Fruit fly (Drosophila melanogaster): ENCODE results near the gene Vps8.

Vps8 gene

DNA sequence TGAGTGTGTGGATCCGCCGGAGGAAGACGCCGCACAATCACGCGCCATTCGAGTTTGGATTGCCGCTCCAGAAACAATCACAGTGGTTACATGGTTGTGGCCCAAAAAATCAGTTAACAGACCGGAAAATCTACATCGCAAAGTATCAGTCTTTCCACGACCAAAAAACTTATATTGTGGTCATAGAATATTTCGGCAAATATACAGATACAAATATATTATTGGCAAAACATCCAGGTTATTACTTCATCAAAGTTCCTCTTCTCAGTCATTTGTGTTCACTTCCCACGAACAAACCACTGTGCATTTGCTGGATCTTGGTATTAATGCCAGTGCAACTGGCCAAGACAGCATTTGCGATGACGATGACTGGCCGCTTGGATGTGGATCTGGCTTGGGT is 37.2 kb downstream of the Vps8 start (continued):
- peak; percentile 72 for TF ChIP-seq Sox14 (GFP tag; optimal IDR thresholded peaks at IDR 0.05)
- TF ChIP-seq fd85E (GFP tag; optimal IDR thresholded peaks at IDR 0.05), result peak; percentile 9
- peak; percentile 24 for TF ChIP-seq CG31627 (GFP tag; optimal IDR thresholded peaks at IDR 0.05)
- TF ChIP-seq Hr38 (GFP tag; optimal IDR thresholded peaks at IDR 0.05), result no peak
- TF ChIP-seq esn (GFP tag; optimal IDR thresholded peaks at IDR 0.05), result peak; percentile 8
- TF ChIP-seq acj6 (GFP tag; optimal IDR thresholded peaks at IDR 0.05), result peak; percentile 39
- TF ChIP-seq Eip75B (GFP tag; optimal IDR thresholded peaks at IDR 0.05), result peak; percentile 53
- TF ChIP-seq CG6276 (GFP tag; optimal IDR thresholded peaks at IDR 0.05), result peak; percentile 62
- peak; percentile 46 for TF ChIP-seq fd59A (GFP tag; optimal IDR thresholded peaks at IDR 0.05)
- TF ChIP-seq CG10631 (GFP tag; optimal IDR thresholded peaks at IDR 0.05), result peak; percentile 64
- TF ChIP-seq Smox (GFP tag; optimal IDR thresholded peaks at IDR 0.05), result peak; percentile 34

- TF ChIP-seq Sox14 (GFP tag; optimal IDR thresholded peaks at IDR 0.05), result no peak
- peak; percentile 22; the same call in 1 of the 3 replicates for TF ChIP-seq CG6163 (GFP tag; IDR thresholded peaks at IDR 0.05)
- TF ChIP-seq CG1621 (tag; optimal IDR thresholded peaks at IDR 0.05), result no peak
- peak; percentile 59; the same call in 2 of the 3 replicates for TF ChIP-seq CG8119 (GFP tag; IDR thresholded peaks at IDR 0.05)
- TF ChIP-seq Smox (GFP tag; optimal IDR thresholded peaks at IDR 0.05), result no peak
- peak; percentile 28 for TF ChIP-seq CG6276 (GFP tag; optimal IDR thresholded peaks at IDR 0.05)
- TF ChIP-seq CG31627 (GFP tag; optimal IDR thresholded peaks at IDR 0.05), result no peak
- peak; percentile 9 for TF ChIP-seq CG10631 (GFP tag; optimal IDR thresholded peaks at IDR 0.05)
- no peak for TF ChIP-seq CG6854 (GFP tag; optimal IDR thresholded peaks at IDR 0.05)
- TF ChIP-seq CG11762 (GFP tag; optimal IDR thresholded peaks at IDR 0.05; ENCODE audit: insufficient read depth), result no peak
- TF ChIP-seq CG3919 (GFP tag; optimal IDR thresholded peaks at IDR 0.05), result no peak
- TF ChIP-seq Blimp-1 (GFP tag; optimal IDR thresholded peaks at IDR 0.05), result no peak
- TF ChIP-seq Met (GFP tag; optimal IDR thresholded peaks at IDR 0.05), result no peak
- TF ChIP-seq acj6 (GFP tag; optimal IDR thresholded peaks at IDR 0.05), result no peak
- TF ChIP-seq cyc (GFP tag; optimal IDR thresholded peaks at IDR 0.05), result no peak
- TF ChIP-seq ss (GFP tag; optimal IDR thresholded peaks at IDR 0.05), result peak; percentile 3 to 4
- no peak for TF ChIP-seq CG16779 (tag; optimal IDR thresholded peaks at IDR 0.05)
- TF ChIP-seq CG10669 (GFP tag; optimal IDR thresholded peaks at IDR 0.05), result no peak
- no peak for TF ChIP-seq OdsH (GFP tag; optimal IDR thresholded peaks at IDR 0.05)
- no peak for TF ChIP-seq fd85E (GFP tag; optimal IDR thresholded peaks at IDR 0.05)
- TF ChIP-seq Hr4 (GFP tag; optimal IDR thresholded peaks at IDR 0.05), result no peak
- no peak for TF ChIP-seq CG4318 (GFP tag; optimal IDR thresholded peaks at IDR 0.05)
- TF ChIP-seq salr (GFP tag; optimal IDR thresholded peaks at IDR 0.05), result peak in 1 of 2 experiments; percentile 3
- TF ChIP-seq dac (GFP tag; optimal IDR thresholded peaks at IDR 0.05), result no peak
- TF ChIP-seq fkh (GFP tag; optimal IDR thresholded peaks at IDR 0.05), result no peak
- no peak for TF ChIP-seq Gug (GFP tag; IDR thresholded peaks at IDR 0.05)
- no peak for TF ChIP-seq spab (GFP tag; optimal IDR thresholded peaks at IDR 0.05)
- TF ChIP-seq Ets21C (GFP tag; optimal IDR thresholded peaks at IDR 0.05), result no peak
- peak; percentile 12 for TF ChIP-seq CG3032 (tag; optimal IDR thresholded peaks at IDR 0.05)
- no peak for TF ChIP-seq achi (GFP tag; optimal IDR thresholded peaks at IDR 0.05)
- TF ChIP-seq Lpt (GFP tag; optimal IDR thresholded peaks at IDR 0.05), result peak; percentile 5
- no peak for TF ChIP-seq fd59A (GFP tag; optimal IDR thresholded peaks at IDR 0.05)
- no peak for TF ChIP-seq CG8632 (GFP tag; optimal IDR thresholded peaks at IDR 0.05)
- TF ChIP-seq CG32006 (GFP tag; optimal IDR thresholded peaks at IDR 0.05), result peak; percentile 15
- no peak for TF ChIP-seq CG34406 (GFP tag; optimal IDR thresholded peaks at IDR 0.05)
- TF ChIP-seq Eip75B (GFP tag; optimal IDR thresholded peaks at IDR 0.05), result no peak
- no peak for TF ChIP-seq CG11294 (GFP tag; IDR thresholded peaks at IDR 0.05)
- TF ChIP-seq pdm3 (GFP tag; optimal IDR thresholded peaks at IDR 0.05), result peak; percentile 8
- no peak for TF ChIP-seq Sox15 (GFP tag; optimal IDR thresholded peaks at IDR 0.05)
- no peak for TF ChIP-seq CG11902 (GFP tag; optimal IDR thresholded peaks at IDR 0.05)
- TF ChIP-seq Eip78C (GFP tag), result peak; percentile 68
- TF ChIP-seq Hr38 (GFP tag; optimal IDR thresholded peaks at IDR 0.05), result no peak
- no peak for TF ChIP-seq topi (GFP tag; optimal IDR thresholded peaks at IDR 0.05)
- no peak for TF ChIP-seq Eip93F (GFP tag; optimal IDR thresholded peaks at IDR 0.05)
- no peak for TF ChIP-seq svp (GFP tag)
- no peak; the same call in 1 of the 2 replicates for TF ChIP-seq CG15336 (GFP tag; IDR thresholded peaks at IDR 0.05)
- no peak for TF ChIP-seq CG9139 (GFP tag; optimal IDR thresholded peaks at IDR 0.05)
- TF ChIP-seq net (GFP tag; optimal IDR thresholded peaks at IDR 0.05), result no peak
Measured at dm6 chr3L:6457208-6457607, 37.9 kb downstream of the Vps8 start.

Measured in whole organism, prepupa.